Worm (Caenorhabditis elegans) whole organism, L3 larva: ENCODE data around the gene C07E3.8.

Experiments used
- ama-1 ChIP-seq: fragments of 150-350 bp; optimal IDR thresholded peaks from 2 replicates; lab custom pipeline; 2018
- ceh-28 ChIP-seq: fragments of 150-350 bp; optimal IDR thresholded peaks from 2 replicates; lab custom pipeline; 2014; ENCODE audit warnings: missing biosample characterization, missing genetic modification reagents, missing genetic modification characterization
- ceh-82 ChIP-seq: fragments of 150-350 bp; optimal IDR thresholded peaks from 2 replicates; lab custom pipeline; 2014; ENCODE audit warnings: missing biosample characterization, missing genetic modification characterization
- eor-1 ChIP-seq, 2 experiments: fragments of 150-350 bp; optimal IDR thresholded peaks; 2 replicates each; lab custom pipeline; 2014 to 2018; ENCODE audit warnings: missing biosample characterization in 2 of 2, missing genetic modification characterization in 2 of 2
- jun-1 ChIP-seq: fragments of 150-350 bp; optimal IDR thresholded peaks from 2 replicates; lab custom pipeline; 2014; ENCODE audit warnings: missing biosample characterization, missing genetic modification reagents, missing genetic modification characterization
- lin-15B ChIP-seq: fragments of 150-350 bp; optimal IDR thresholded peaks from 2 replicates; lab custom pipeline; 2014; ENCODE audit warnings: missing biosample characterization, missing genetic modification characterization
- lsy-12 ChIP-seq: sonication (generic microtip); optimal IDR thresholded peaks from 2 replicates; lab custom pipeline; 2016; ENCODE audit warnings: mild to moderate bottlenecking, missing genetic modification characterization, missing compliant biosample characterization
- mdl-1 ChIP-seq: fragments of 150-350 bp; optimal IDR thresholded peaks from 2 replicates; lab custom pipeline; 2014; ENCODE audit warnings: missing biosample characterization, missing genetic modification characterization
- nhr-11 ChIP-seq: fragments of 150-350 bp; optimal IDR thresholded peaks from 2 replicates; lab custom pipeline; 2014; ENCODE audit warnings: missing biosample characterization, missing genetic modification characterization
- nhr-43 ChIP-seq: sonication (generic microtip); optimal IDR thresholded peaks from 2 replicates; lab custom pipeline; 2016; ENCODE audit warnings: mild to moderate bottlenecking, missing genetic modification characterization, missing compliant biosample characterization; ENCODE audit not compliant: poor library complexity, severe bottlenecking
- nhr-77 ChIP-seq: fragments of 150-350 bp; optimal IDR thresholded peaks from 2 replicates; lab custom pipeline; 2014; ENCODE audit warnings: missing biosample characterization, missing genetic modification characterization
- skn-1 ChIP-seq: fragments of 150-350 bp; optimal IDR thresholded peaks from 2 replicates; lab custom pipeline; 2014; ENCODE audit warnings: missing biosample characterization, missing genetic modification characterization
- snpc-4 ChIP-seq: fragments of 150-350 bp; optimal IDR thresholded peaks from 2 replicates; lab custom pipeline; 2014; ENCODE audit warnings: missing biosample characterization, missing genetic modification characterization
- unc-62 ChIP-seq: fragments of 150-350 bp; sonication (generic microtip); optimal IDR thresholded peaks from 4 replicates; lab custom pipeline; 2014; ENCODE audit warnings: missing biosample characterization, missing genetic modification reagents, missing genetic modification characterization

ce11 chrII:10382247-10382646, 30.2 kb downstream of the C07E3.8 start:
- TF ChIP-seq nhr-43 (tag; lab: Kevin White, UChicago) (peak; percentile 27), eor-1 (tag; optimal IDR thresholded peaks at IDR 0.05; lab: Kevin White, UChicago) (no peak), nhr-11 (tag; lab: Kevin White, UChicago) (no peak), unc-62 (no peak), nhr-77 (tag; lab: Kevin White, UChicago) (no peak), lsy-12 (tag; lab: Kevin White, UChicago) (peak; percentile 45), skn-1 (tag; lab: Kevin White, UChicago) (no peak), lin-15B (peak; percentile 24), ceh-82 (tag; lab: Kevin White, UChicago) (no peak), ama-1 (lab: Kevin White, UChicago) (no peak), jun-1 (tag; lab: Kevin White, UChicago) (peak; percentile 66), snpc-4 (tag; lab: Kevin White, UChicago) (peak; percentile 2), ceh-28 (tag; lab: Kevin White, UChicago) (peak; percentile 41), mdl-1 (no peak)
